Worm (Caenorhabditis elegans) whole organism, midembryonic: ENCODE measurements around the gene gcy-9.

Source experiments
- T22C8.4 ChIP-seq: fragments of 200-800 bp; sonication (Bioruptor generic); IDR thresholded peaks from 2 replicates; pipeline ENCODE4 v1.3.6; 2022; ENCODE audit warnings: missing genetic modification characterization, missing compliant biosample characterization
- cog-1 ChIP-seq: sonication (generic microtip); optimal IDR thresholded peaks from 2 replicates; lab custom pipeline; 2016; ENCODE audit warnings: missing genetic modification characterization, missing compliant biosample characterization
- flt-1 ChIP-seq: fragments of 200-800 bp; sonication (Bioruptor generic); IDR thresholded peaks from 2 replicates; pipeline ENCODE4 v1.3.6; 2022; ENCODE audit warnings: missing genetic modification characterization, missing compliant biosample characterization
- klf-2 ChIP-seq: fragments of 200-800 bp; sonication (Bioruptor generic); conservative IDR thresholded peaks from 2 replicates; pipeline ENCODE4 v1.3.6; 2022; ENCODE audit warnings: missing genetic modification reagents, missing genetic modification characterization, missing compliant biosample characterization
- med-1 ChIP-seq: sonication (generic microtip); optimal IDR thresholded peaks from 2 replicates; lab custom pipeline; 2017; ENCODE audit warnings: missing genetic modification characterization, mild to moderate bottlenecking, missing compliant biosample characterization, antibody characterized with exemption, missing genetic modification reagents; ENCODE audit not compliant: insufficient read depth
- ref-1 ChIP-seq: fragments of 200-800 bp; sonication (Bioruptor generic); conservative IDR thresholded peaks from 2 replicates; pipeline ENCODE4 v1.3.6; 2022; ENCODE audit warnings: missing genetic modification reagents, missing genetic modification characterization, missing compliant biosample characterization
- tab-1 ChIP-seq: fragments of 200-800 bp; sonication (Bioruptor generic); IDR thresholded peaks from 2 replicates; pipeline ENCODE4 v1.3.6; 2022; ENCODE audit warnings: missing genetic modification characterization, missing compliant biosample characterization
- ztf-23 ChIP-seq: fragments of 200-800 bp; sonication (Bioruptor generic); IDR thresholded peaks from 2 replicates; pipeline ENCODE4 v1.3.6; 2022; ENCODE audit warnings: missing genetic modification reagents, missing genetic modification characterization, missing compliant biosample characterization
- ztf-29 ChIP-seq: fragments of 200-800 bp; sonication (Bioruptor generic); IDR thresholded peaks from 2 replicates; pipeline ENCODE4 v1.3.6; 2022; ENCODE audit warnings: missing genetic modification reagents, missing genetic modification characterization, missing compliant biosample characterization

The gcy-9 gene

ce11 chrX:11368845-11369244 is 31.2 kb upstream of the gcy-9 start:
- TF ChIP-seq cog-1, result peak; percentile 73
- no peak for TF ChIP-seq ref-1 (GFP tag; lab: Robert Waterston, UW)
- no peak for TF ChIP-seq klf-2
- TF ChIP-seq ztf-23, result no peak
- TF ChIP-seq flt-1 (GFP tag; lab: Robert Waterston, UW), result 0 out of 2 replicates have a peak, but pooled peaks have one; percentile 13
- TF ChIP-seq ztf-29 (GFP tag; lab: Robert Waterston, UW), result no peak

- no peak for TF ChIP-seq med-1 (GFP tag; lab: Kevin White, UChicago)
- no peak for TF ChIP-seq flt-1 (GFP tag; lab: Robert Waterston, UW)
- TF ChIP-seq cog-1, result no peak
- TF ChIP-seq tab-1, result no peak
- TF ChIP-seq T22C8.4 (GFP tag; lab: Robert Waterston, UW), result no peak
- no peak for TF ChIP-seq ref-1 (GFP tag; lab: Robert Waterston, UW)
These were observed 30.7 kb upstream of the gcy-9 start, which contains the start of gene ttyh-1 for ce11 chrX:11368417-11368816. Gene ttyh-1, plus strand, starts transcription at chrX:11368717.

ce11 chrX:11367640-11368039 is 30.0 kb upstream of the gcy-9 start:
- TF ChIP-seq tab-1, result 0 out of 2 replicates have a peak, but pooled peaks have one; percentile 10
- no peak for TF ChIP-seq flt-1 (GFP tag; lab: Robert Waterston, UW)

ce11 chrX:11367087-11367486 is 29.4 kb upstream of the gcy-9 start:
- TF ChIP-seq med-1 (GFP tag; lab: Kevin White, UChicago) (no peak), ztf-23 (no peak), ref-1 (GFP tag; lab: Robert Waterston, UW) (no peak), klf-2 (no peak), T22C8.4 (GFP tag; lab: Robert Waterston, UW) (no peak), cog-1 (no peak), tab-1 (no peak), flt-1 (GFP tag; lab: Robert Waterston, UW) (no peak), ztf-29 (GFP tag; lab: Robert Waterston, UW) (no peak)

ce11 chrX:11365995-11366394 is 28.3 kb upstream of the gcy-9 start:
- no peak for TF ChIP-seq tab-1
- TF ChIP-seq ref-1 (GFP tag; lab: Robert Waterston, UW), result no peak
- TF ChIP-seq flt-1 (GFP tag; lab: Robert Waterston, UW), result 0 out of 2 replicates have a peak, but pooled peaks have one; percentile 30
- TF ChIP-seq T22C8.4 (GFP tag; lab: Robert Waterston, UW), result peak; percentile 56; the same call in 1 of the 2 replicates
- no peak for TF ChIP-seq med-1 (GFP tag; lab: Kevin White, UChicago)
- no peak for TF ChIP-seq cog-1

ce11 chrX:11364914-11365313 is 27.2 kb upstream of the gcy-9 start:
- no peak for TF ChIP-seq tab-1
- no peak for TF ChIP-seq ref-1 (GFP tag; lab: Robert Waterston, UW)
- no peak for TF ChIP-seq T22C8.4 (GFP tag; lab: Robert Waterston, UW)
- no peak for TF ChIP-seq ztf-29 (GFP tag; lab: Robert Waterston, UW)
- TF ChIP-seq flt-1 (GFP tag; lab: Robert Waterston, UW), result no peak
- TF ChIP-seq ztf-23, result no peak
- TF ChIP-seq cog-1, result no peak

- TF ChIP-seq med-1 (GFP tag; lab: Kevin White, UChicago) (no peak), klf-2 (no peak), ztf-29 (GFP tag; lab: Robert Waterston, UW) (no peak), ref-1 (GFP tag; lab: Robert Waterston, UW) (no peak)
These were observed 19.8 kb upstream of the gcy-9 start, which contains the start of gene pgp-4 for ce11 chrX:11357516-11357915. Gene pgp-4, plus strand, starts transcription at chrX:11357816.

- no peak for TF ChIP-seq ztf-29 (GFP tag; lab: Robert Waterston, UW)
- no peak for TF ChIP-seq tab-1
- no peak for TF ChIP-seq cog-1
- no peak for TF ChIP-seq flt-1 (GFP tag; lab: Robert Waterston, UW)
- TF ChIP-seq klf-2, result no peak
- no peak for TF ChIP-seq ztf-23
- no peak for TF ChIP-seq med-1 (GFP tag; lab: Kevin White, UChicago)
- TF ChIP-seq T22C8.4 (GFP tag; lab: Robert Waterston, UW), result no peak
- no peak for TF ChIP-seq ref-1 (GFP tag; lab: Robert Waterston, UW)
These were observed 18.2 kb upstream of the gcy-9 start for ce11 chrX:11355856-11356255.

ce11 chrX:11351856-11352255 is 14.2 kb upstream of the gcy-9 start, which contains the start of gene pgp-3:
Gene pgp-3, plus strand, starts transcription at chrX:11352156.
- TF ChIP-seq tab-1 (no peak), cog-1 (no peak), ztf-29 (GFP tag; lab: Robert Waterston, UW) (no peak)

- TF ChIP-seq cog-1 (no peak), ztf-29 (GFP tag; lab: Robert Waterston, UW) (no peak), flt-1 (GFP tag; lab: Robert Waterston, UW) (no peak), ztf-23 (no peak), tab-1 (no peak), T22C8.4 (GFP tag; lab: Robert Waterston, UW) (no peak), med-1 (GFP tag; lab: Kevin White, UChicago) (no peak), ref-1 (GFP tag; lab: Robert Waterston, UW) (no peak), klf-2 (no peak)
These were observed 13.6 kb upstream of the gcy-9 start for ce11 chrX:11351288-11351687.

- TF ChIP-seq klf-2 (no peak), ref-1 (GFP tag; lab: Robert Waterston, UW) (no peak), ztf-29 (GFP tag; lab: Robert Waterston, UW) (no peak), cog-1 (no peak), T22C8.4 (GFP tag; lab: Robert Waterston, UW) (no peak), med-1 (GFP tag; lab: Kevin White, UChicago) (no peak), ztf-23 (no peak), flt-1 (GFP tag; lab: Robert Waterston, UW) (no peak), tab-1 (no peak)
These were observed 8.5 kb upstream of the gcy-9 start, which contains the start of gene oct-2 for ce11 chrX:11346155-11346554. Gene oct-2, plus strand, starts transcription at chrX:11346455.
